Fruit fly (Drosophila melanogaster): ENCODE measurements around the gene CG2681.

The CG2681 gene

dm6 chrX:2749693-2750092 lies 41.2 kb downstream of the CG2681 start:
- no peak for TF ChIP-seq CG14711 (tag; optimal IDR thresholded peaks at IDR 0.05)
- TF ChIP-seq CG11617 (GFP tag; optimal IDR thresholded peaks at IDR 0.05) = no peak
- no peak for TF ChIP-seq pad (GFP tag; optimal IDR thresholded peaks at IDR 0.05)
- no peak for TF ChIP-seq CG33017 (tag; optimal IDR thresholded peaks at IDR 0.05)
- no peak for TF ChIP-seq CG5204 (GFP tag; optimal IDR thresholded peaks at IDR 0.05)
- TF ChIP-seq ovo (GFP tag; optimal IDR thresholded peaks at IDR 0.05) = no peak
- no peak for TF ChIP-seq CG12768 (GFP tag; optimal IDR thresholded peaks at IDR 0.05)
- no peak for TF ChIP-seq cnc (optimal IDR thresholded peaks at IDR 0.05)
- TF ChIP-seq CG7045 (GFP tag; optimal IDR thresholded peaks at IDR 0.05) = no peak
- no peak for TF ChIP-seq Crg-1 (GFP tag; optimal IDR thresholded peaks at IDR 0.05)
- TF ChIP-seq Mnt (GFP tag; optimal IDR thresholded peaks at IDR 0.05) = no peak
- no peak for TF ChIP-seq CG7101 (tag; optimal IDR thresholded peaks at IDR 0.05)

- TF ChIP-seq CG33017 (tag; optimal IDR thresholded peaks at IDR 0.05) (no peak), cnc (optimal IDR thresholded peaks at IDR 0.05) (no peak), CG7101 (tag; optimal IDR thresholded peaks at IDR 0.05) (no peak), CG7045 (GFP tag; optimal IDR thresholded peaks at IDR 0.05) (no peak), bab1 (GFP tag; optimal IDR thresholded peaks at IDR 0.05) (no peak), CG1620 (GFP tag; optimal IDR thresholded peaks at IDR 0.05) (no peak), ovo (GFP tag; optimal IDR thresholded peaks at IDR 0.05) (no peak), toe (GFP tag; optimal IDR thresholded peaks at IDR 0.05) (no peak), pad (GFP tag; optimal IDR thresholded peaks at IDR 0.05) (no peak), Crg-1 (GFP tag; optimal IDR thresholded peaks at IDR 0.05) (no peak), Hr96 (GFP tag; optimal IDR thresholded peaks at IDR 0.05) (no peak), CG14711 (tag; optimal IDR thresholded peaks at IDR 0.05) (no peak), kay (GFP tag; ENCODE audit: borderline replicate concordance) (no peak), CG5204 (GFP tag; optimal IDR thresholded peaks at IDR 0.05) (no peak), Mnt (GFP tag; optimal IDR thresholded peaks at IDR 0.05) (no peak), Clk (GFP tag; optimal IDR thresholded peaks at IDR 0.05) (no peak), CG11617 (GFP tag; optimal IDR thresholded peaks at IDR 0.05) (no peak), cic (GFP tag; optimal IDR thresholded peaks at IDR 0.05) (no peak), tj (GFP tag; optimal IDR thresholded peaks at IDR 0.05) (no peak)
Observed at dm6 chrX:2757400-2757799, 48.9 kb downstream of the CG2681 start.

- TF ChIP-seq kay (GFP tag; ENCODE audit: borderline replicate concordance) (no peak), cnc (optimal IDR thresholded peaks at IDR 0.05) (no peak), Mnt (GFP tag; optimal IDR thresholded peaks at IDR 0.05) (no peak), Clk (GFP tag; optimal IDR thresholded peaks at IDR 0.05) (no peak), pad (GFP tag; optimal IDR thresholded peaks at IDR 0.05) (no peak), CG1620 (GFP tag; optimal IDR thresholded peaks at IDR 0.05) (no peak), CG7101 (tag; optimal IDR thresholded peaks at IDR 0.05) (no peak), tj (GFP tag; optimal IDR thresholded peaks at IDR 0.05) (no peak), Crg-1 (GFP tag; optimal IDR thresholded peaks at IDR 0.05) (no peak), CG14711 (tag; optimal IDR thresholded peaks at IDR 0.05) (no peak)
Observed at dm6 chrX:2761198-2761597, 52.7 kb downstream of the CG2681 start.
